Worm (Caenorhabditis elegans) whole organism, late embryonic: ENCODE measurements around the gene ugt-53.

Experiments
- F13H6.1 ChIP-seq: sonication (generic microtip); optimal IDR thresholded peaks from 2 replicates; lab custom pipeline; 2016; ENCODE audit warnings: missing genetic modification characterization, missing compliant biosample characterization
- ceh-14 ChIP-seq: sonication (generic microtip); optimal IDR thresholded peaks from 2 replicates; lab custom pipeline; 2016; ENCODE audit warnings: missing genotype, missing genetic modification characterization, missing compliant biosample characterization
- fkh-10 ChIP-seq: fragments of 150-350 bp; optimal IDR thresholded peaks from 2 replicates; lab custom pipeline; 2014; ENCODE audit warnings: missing biosample characterization, missing genetic modification reagents, missing genetic modification characterization
- lin-11 ChIP-seq: fragments of 200-800 bp; sonication (Bioruptor generic); optimal IDR thresholded peaks from 2 replicates; lab custom pipeline; 2018; ENCODE audit warnings: mild to moderate bottlenecking, missing genetic modification characterization, missing compliant biosample characterization
- nfya-1 ChIP-seq: sonication (generic microtip); optimal IDR thresholded peaks from 2 replicates; lab custom pipeline; 2017; ENCODE audit warnings: missing genetic modification characterization, mild to moderate bottlenecking, missing compliant biosample characterization, antibody characterized with exemption, moderate library complexity
- tbx-2 ChIP-seq: sonication (generic microtip); optimal IDR thresholded peaks from 2 replicates; lab custom pipeline; 2016; ENCODE audit warnings: missing genetic modification characterization, missing compliant biosample characterization
- ttx-3 ChIP-seq: sonication (generic microtip); optimal IDR thresholded peaks from 2 replicates; lab custom pipeline; 2016; ENCODE audit warnings: missing genetic modification reagents, missing genetic modification characterization, missing compliant biosample characterization
- ztf-16 ChIP-seq: sonication (generic microtip); optimal IDR thresholded peaks from 2 replicates; lab custom pipeline; 2017; ENCODE audit warnings: missing genetic modification characterization, missing compliant biosample characterization

DNA sequence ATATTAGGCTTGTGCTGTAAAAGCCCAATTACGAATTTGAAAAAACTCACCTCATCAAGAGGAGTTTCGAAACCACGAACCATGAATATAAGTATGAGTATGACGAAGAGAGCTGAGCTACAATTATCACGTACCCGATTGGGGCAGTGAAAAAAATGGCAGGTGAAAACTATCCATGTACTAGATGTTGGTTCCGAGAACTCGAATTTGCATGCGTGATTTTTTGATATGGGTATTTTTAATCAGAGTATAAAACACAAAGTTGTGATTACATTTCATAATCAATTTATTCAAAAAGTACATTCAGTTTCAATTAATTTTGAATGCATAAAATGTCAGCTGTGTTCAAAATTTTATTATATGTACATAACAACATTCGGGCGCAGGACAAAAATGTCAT, 35.3 kb upstream of the ugt-53 start, which contains the start of gene F54E2.9:
- TF ChIP-seq ztf-16 (tag; lab: Kevin White, UChicago), result no peak
- TF ChIP-seq tbx-2 (tag; lab: Kevin White, UChicago), result no peak
- no peak for TF ChIP-seq ceh-14 (tag; lab: Kevin White, UChicago)
- no peak for TF ChIP-seq nfya-1 (tag; lab: Kevin White, UChicago)
- no peak for TF ChIP-seq F13H6.1 (tag; lab: Kevin White, UChicago)
- TF ChIP-seq fkh-10, result no peak
- no peak for TF ChIP-seq ttx-3 (tag; lab: Kevin White, UChicago)
- no peak for TF ChIP-seq lin-11 (tag; lab: Kevin White, UChicago)
